Worm (Caenorhabditis elegans) whole organism, L2 larva: ENCODE results near the gene mtm-9.

Experiments used
- aly-2 ChIP-seq: fragments of 150-350 bp; optimal IDR thresholded peaks from 2 replicates; lab custom pipeline; 2014; ENCODE audit warnings: missing biosample characterization, missing genetic modification characterization
- ama-1 ChIP-seq: fragments of 150-350 bp; optimal IDR thresholded peaks from 2 replicates; lab custom pipeline; 2018; ENCODE audit warnings: inconsistent platforms
- egl-27 ChIP-seq: sonication (generic microtip); optimal IDR thresholded peaks from 3 replicates; lab custom pipeline; 2017; ENCODE audit warnings: missing biosample characterization, missing genetic modification reagents, missing genetic modification characterization
- gmeb-1 ChIP-seq: fragments of 150-350 bp; optimal IDR thresholded peaks from 2 replicates; lab custom pipeline; 2014; ENCODE audit warnings: missing biosample characterization, missing genetic modification characterization
- lin-39 ChIP-seq: fragments of 150-350 bp; optimal IDR thresholded peaks from 2 replicates; lab custom pipeline; 2014; ENCODE audit warnings: missing biosample characterization, missing genetic modification reagents, missing genetic modification characterization
- nhr-6 ChIP-seq: fragments of 150-350 bp; optimal IDR thresholded peaks from 2 replicates; lab custom pipeline; 2014; ENCODE audit warnings: missing biosample characterization, missing genetic modification characterization
- unc-39 ChIP-seq: fragments of 150-350 bp; optimal IDR thresholded peaks from 2 replicates; lab custom pipeline; 2014; ENCODE audit warnings: missing biosample characterization, missing genetic modification characterization
- unc-55 ChIP-seq: fragments of 150-350 bp; sonication (generic microtip); optimal IDR thresholded peaks from 3 replicates; lab custom pipeline; 2014; ENCODE audit warnings: missing biosample characterization, missing genetic modification reagents, missing genetic modification characterization
- ztf-11 ChIP-seq: sonication (generic microtip); optimal IDR thresholded peaks from 2 replicates; lab custom pipeline; 2017; ENCODE audit warnings: missing biosample characterization, missing genetic modification characterization
- ztf-4 ChIP-seq: fragments of 150-350 bp; optimal IDR thresholded peaks from 2 replicates; lab custom pipeline; 2014; ENCODE audit warnings: missing biosample characterization, missing genetic modification characterization

DNA sequence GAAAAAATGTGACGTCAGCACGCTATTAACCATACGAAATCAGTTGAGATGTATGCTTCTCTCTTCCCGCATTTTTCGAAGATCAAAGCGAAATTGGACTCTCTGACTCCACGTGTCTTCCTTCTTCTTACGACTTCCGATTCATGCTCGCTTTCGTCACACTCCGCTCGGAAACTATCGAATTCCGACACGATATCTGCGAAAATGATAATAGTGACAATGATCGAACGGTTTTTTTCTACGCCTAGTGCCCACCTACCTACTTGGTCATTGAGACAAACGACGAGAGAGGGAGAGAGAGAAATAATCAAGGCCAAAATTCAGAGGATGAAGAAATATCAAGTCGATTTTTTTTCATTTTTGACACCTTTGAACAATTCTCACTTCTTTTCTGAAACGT is 49.7 kb upstream of the mtm-9 start:
- TF ChIP-seq lin-39 (tag; lab: Kevin White, UChicago) (no peak), unc-39 (tag; lab: Kevin White, UChicago) (no peak), aly-2 (no peak), ztf-11 (tag; lab: Kevin White, UChicago) (no peak), gmeb-1 (tag; lab: Kevin White, UChicago) (no peak), unc-55 (GFP tag; lab: Kevin White, UChicago) (no peak), ama-1 (lab: Kevin White, UChicago) (no peak), nhr-6 (tag; lab: Kevin White, UChicago) (no peak), egl-27 (tag; lab: Kevin White, UChicago) (no peak), ztf-4 (tag; lab: Kevin White, UChicago) (no peak)
